Worm (Caenorhabditis elegans) whole organism, mixed stage, embryonic: ENCODE data around the gene spo-11.
A peak's percentile ranks its signal among the peaks of the same experiment; 100 is the strongest.

Experiments
- bed-3 ChIP-seq: fragments of 200-800 bp; sonication (Bioruptor generic); optimal IDR thresholded peaks from 3 replicates; lab custom pipeline; 2018; ENCODE audit warnings: mild to moderate bottlenecking, missing genetic modification characterization, moderate library complexity, missing compliant biosample characterization
- blmp-1 ChIP-seq: fragments of 150-350 bp; optimal IDR thresholded peaks from 2 replicates; lab custom pipeline; 2014; ENCODE audit warnings: missing biosample characterization, missing genetic modification characterization
- ceh-39 ChIP-seq: fragments of 150-350 bp; optimal IDR thresholded peaks from 2 replicates; lab custom pipeline; 2014; ENCODE audit warnings: missing biosample characterization, missing genetic modification characterization
- ceh-43 ChIP-seq: fragments of 200-800 bp; sonication (Bioruptor generic); optimal IDR thresholded peaks from 2 replicates; lab custom pipeline; 2018; ENCODE audit warnings: mild to moderate bottlenecking, missing genetic modification characterization, moderate library complexity, missing compliant biosample characterization
- ceh-83 ChIP-seq: fragments of 200-800 bp; sonication (Bioruptor generic); optimal IDR thresholded peaks from 2 replicates; lab custom pipeline; 2018; ENCODE audit warnings: mild to moderate bottlenecking, missing genetic modification characterization, missing compliant biosample characterization
- ces-1 ChIP-seq: fragments of 150-350 bp; optimal IDR thresholded peaks from 2 replicates; lab custom pipeline; 2014; ENCODE audit warnings: missing biosample characterization, missing genetic modification reagents, missing genetic modification characterization
- cnd-1 ChIP-seq: fragments of 200-800 bp; sonication (Bioruptor generic); optimal IDR thresholded peaks from 2 replicates; lab custom pipeline; 2018; ENCODE audit warnings: mild to moderate bottlenecking, missing genetic modification characterization, missing compliant biosample characterization
- elt-1 ChIP-seq: sonication (generic microtip); optimal IDR thresholded peaks from 2 replicates; lab custom pipeline; 2017; ENCODE audit warnings: missing genetic modification characterization, mild to moderate bottlenecking, missing compliant biosample characterization, antibody characterized with exemption, moderate library complexity, borderline replicate concordance; ENCODE audit not compliant: insufficient read depth
- elt-3 ChIP-seq: fragments of 150-350 bp; optimal IDR thresholded peaks from 2 replicates; lab custom pipeline; 2014; ENCODE audit warnings: missing biosample characterization, missing genetic modification characterization
- flh-1 ChIP-seq: fragments of 200-800 bp; sonication (Bioruptor generic); optimal IDR thresholded peaks from 2 replicates; lab custom pipeline; 2018; ENCODE audit warnings: mild to moderate bottlenecking, missing genetic modification characterization, moderate library complexity, missing compliant biosample characterization
- ham-2 ChIP-seq: fragments of 200-800 bp; sonication (Bioruptor generic); optimal IDR thresholded peaks from 2 replicates; lab custom pipeline; 2018; ENCODE audit warnings: mild to moderate bottlenecking, missing genetic modification characterization, missing compliant biosample characterization
- hlh-1 ChIP-seq: fragments of 150-350 bp; optimal IDR thresholded peaks from 2 replicates; lab custom pipeline; 2014; ENCODE audit warnings: missing biosample characterization, missing genetic modification reagents, missing genetic modification characterization
- lin-13 ChIP-seq: fragments of 150-350 bp; optimal IDR thresholded peaks from 2 replicates; lab custom pipeline; 2014; ENCODE audit warnings: missing biosample characterization, missing genetic modification characterization
- lin-32 ChIP-seq: fragments of 200-800 bp; sonication (Bioruptor generic); optimal IDR thresholded peaks from 2 replicates; lab custom pipeline; 2018; ENCODE audit warnings: mild to moderate bottlenecking, missing genetic modification characterization, missing compliant biosample characterization
- lsy-2 ChIP-seq: fragments of 150-350 bp; optimal IDR thresholded peaks from 2 replicates; lab custom pipeline; 2014; ENCODE audit warnings: missing biosample characterization, missing genetic modification characterization
- mab-5 ChIP-seq: fragments of 150-350 bp; optimal IDR thresholded peaks from 2 replicates; lab custom pipeline; 2014; ENCODE audit warnings: missing biosample characterization, missing genetic modification characterization
- mep-1 ChIP-seq: fragments of 150-350 bp; optimal IDR thresholded peaks from 2 replicates; lab custom pipeline; 2017; ENCODE audit warnings: missing biosample characterization, missing genetic modification reagents, missing genetic modification characterization, inconsistent platforms
- mls-2 ChIP-seq: sonication (generic microtip); optimal IDR thresholded peaks from 2 replicates; lab custom pipeline; 2016; ENCODE audit warnings: mild to moderate bottlenecking, missing genetic modification characterization, moderate library complexity, missing compliant biosample characterization
- nhr-12 ChIP-seq: fragments of 150-350 bp; optimal IDR thresholded peaks from 2 replicates; lab custom pipeline; 2014; ENCODE audit warnings: missing biosample characterization, missing genetic modification characterization
- nhr-2 ChIP-seq: fragments of 150-350 bp; optimal IDR thresholded peaks from 2 replicates; lab custom pipeline; 2014; ENCODE audit warnings: missing biosample characterization, missing genetic modification characterization
- nhr-237 ChIP-seq: fragments of 150-350 bp; optimal IDR thresholded peaks from 2 replicates; lab custom pipeline; 2014; ENCODE audit warnings: missing biosample characterization, missing genetic modification characterization
- nhr-76 ChIP-seq: sonication (generic microtip); optimal IDR thresholded peaks from 2 replicates; lab custom pipeline; 2017; ENCODE audit warnings: missing biosample characterization, missing genetic modification characterization
- pha-4 ChIP-seq: fragments of 150-350 bp; optimal IDR thresholded peaks from 2 replicates; lab custom pipeline; 2018; ENCODE audit warnings: missing biosample characterization, missing genetic modification reagents, missing genetic modification characterization
- sem-2 ChIP-seq: fragments of 200-800 bp; sonication (Bioruptor generic); optimal IDR thresholded peaks from 2 replicates; lab custom pipeline; 2018; ENCODE audit warnings: mild to moderate bottlenecking, missing genetic modification characterization, missing compliant biosample characterization
- snpc-4 ChIP-seq: fragments of 150-350 bp; optimal IDR thresholded peaks from 2 replicates; lab custom pipeline; 2014; ENCODE audit warnings: missing biosample characterization, missing genetic modification characterization
- sptf-1 ChIP-seq: sonication (generic microtip); optimal IDR thresholded peaks from 2 replicates; lab custom pipeline; 2017; ENCODE audit warnings: mild to moderate bottlenecking, missing genetic modification characterization, moderate library complexity, missing compliant biosample characterization
- unc-120 ChIP-seq: sonication (generic microtip); optimal IDR thresholded peaks from 2 replicates; lab custom pipeline; 2017; ENCODE audit warnings: missing genetic modification characterization, missing compliant biosample characterization; ENCODE audit not compliant: poor library complexity, severe bottlenecking
- unc-62 ChIP-seq: fragments of 150-350 bp; optimal IDR thresholded peaks from 2 replicates; lab custom pipeline; 2014; ENCODE audit warnings: missing biosample characterization, missing genetic modification reagents, missing genetic modification characterization
- zip-8 ChIP-seq: fragments of 150-350 bp; optimal IDR thresholded peaks from 2 replicates; lab custom pipeline; 2014; ENCODE audit warnings: missing biosample characterization, missing genetic modification characterization
- ztf-11 ChIP-seq: fragments of 150-350 bp; optimal IDR thresholded peaks from 2 replicates; lab custom pipeline; 2014; ENCODE audit warnings: missing biosample characterization, missing genetic modification characterization

Gene spo-11

DNA sequence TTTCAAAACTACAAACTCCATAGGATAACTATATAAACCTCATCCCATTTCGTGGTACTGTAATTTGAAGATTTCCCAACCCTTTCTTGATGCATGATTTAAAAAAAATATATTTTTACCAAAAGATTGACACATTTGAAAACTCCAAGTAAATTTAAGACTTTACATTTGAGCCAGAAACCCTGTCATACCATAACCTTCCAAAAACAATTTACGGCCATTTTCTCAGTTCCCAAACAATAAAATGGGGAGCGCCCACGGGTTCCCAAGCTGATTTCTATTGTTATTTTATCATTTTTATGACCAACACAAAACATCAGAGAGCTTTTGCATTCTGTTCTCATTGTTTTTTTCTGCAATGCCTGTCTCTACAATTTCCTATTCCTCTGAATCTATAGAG is 12.0 kb downstream of the spo-11 start, which contains the start of gene clc-9:
clc-9 (plus strand) TSS at position 301 of the 400 bp plus-strand sequence.
- TF ChIP-seq bed-3 (GFP tag; lab: Kevin White, UChicago) (no peak), nhr-237 (tag; lab: Kevin White, UChicago) (no peak), nhr-76 (no peak), ceh-43 (GFP tag; lab: Kevin White, UChicago) (no peak), sptf-1 (tag; lab: Kevin White, UChicago) (no peak), elt-3 (tag; lab: Kevin White, UChicago) (no peak), hlh-1 (no peak), pha-4 (no peak), mab-5 (no peak), ceh-83 (GFP tag; lab: Kevin White, UChicago) (no peak), lin-32 (GFP tag; lab: Kevin White, UChicago) (no peak), lsy-2 (tag; lab: Kevin White, UChicago) (no peak), cnd-1 (tag; lab: Kevin White, UChicago) (no peak), blmp-1 (no peak), nhr-12 (tag; lab: Kevin White, UChicago) (no peak), unc-120 (no peak), mls-2 (tag; lab: Kevin White, UChicago) (no peak), zip-8 (tag; lab: Kevin White, UChicago) (no peak)

DNA sequence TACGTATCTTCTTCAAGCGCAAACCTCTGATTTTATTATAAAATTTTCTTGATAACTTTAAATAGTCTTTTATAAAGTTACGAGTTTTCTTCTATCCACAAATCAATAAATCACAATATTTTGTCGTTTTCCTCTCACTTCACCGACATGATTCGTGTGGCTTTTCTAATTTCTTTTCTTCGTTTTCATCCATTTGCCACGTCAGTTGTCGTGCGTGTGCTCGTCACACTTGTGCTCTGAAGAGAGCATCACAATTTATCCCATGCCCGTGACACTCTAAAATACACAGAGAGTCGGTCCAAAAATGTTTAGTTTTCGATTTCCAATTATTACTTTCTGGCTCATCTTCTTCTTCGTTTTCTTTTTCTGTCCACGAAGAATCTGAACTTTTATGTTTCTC is 12.8 kb downstream of the spo-11 start:
- TF ChIP-seq sptf-1 (tag; lab: Kevin White, UChicago) (no peak), ceh-39 (tag; lab: Kevin White, UChicago) (no peak), hlh-1 (peak; percentile 75)

DNA sequence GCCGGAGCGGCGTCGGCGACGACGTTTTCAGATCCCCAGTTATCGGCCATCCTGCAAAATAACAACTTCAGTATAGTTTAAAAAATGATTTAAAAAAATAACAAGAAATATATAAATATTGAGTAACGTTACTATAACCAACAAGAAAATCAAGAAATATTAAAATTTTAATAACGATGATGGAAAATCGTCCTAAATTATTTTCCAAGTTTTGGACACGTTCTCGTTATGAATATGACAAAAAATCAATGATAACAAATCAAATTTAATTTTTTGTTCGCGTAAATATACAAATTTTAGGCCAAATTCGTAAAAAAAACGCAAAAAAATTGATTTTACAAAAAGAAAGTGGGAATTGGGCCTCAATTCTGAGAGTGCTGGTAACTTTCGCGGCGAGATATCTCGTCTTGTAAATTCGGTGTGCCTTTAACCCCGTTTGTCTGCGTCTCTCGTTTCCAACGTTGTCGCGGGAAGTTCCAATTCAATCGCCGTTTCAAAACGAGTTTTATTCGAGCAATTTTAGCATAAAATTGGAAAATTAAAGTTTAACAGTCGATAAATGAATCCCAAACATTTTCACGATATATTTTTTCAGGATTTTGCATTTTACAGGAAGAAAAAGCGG is 13.6 kb downstream of the spo-11 start, which contains the start of gene rps-5:
rps-5 (minus strand) TSS at position 51 of the 625 bp plus-strand sequence.
- no peak for TF ChIP-seq ham-2
- no peak for TF ChIP-seq snpc-4
- TF ChIP-seq sem-2 (GFP tag; lab: Kevin White, UChicago) = no peak
- peak; percentile 37 for TF ChIP-seq hlh-1
- no peak for TF ChIP-seq ceh-83 (GFP tag; lab: Kevin White, UChicago)
- TF ChIP-seq nhr-237 (tag; lab: Kevin White, UChicago) = peak; percentile 33
- TF ChIP-seq bed-3 (GFP tag; lab: Kevin White, UChicago) = no peak
- TF ChIP-seq ces-1 (GFP tag; lab: Kevin White, UChicago) = peak; percentile 82
- no peak for TF ChIP-seq mab-5
- peak; percentile 41 for TF ChIP-seq pha-4
- no peak for TF ChIP-seq unc-120
- peak; percentile 41 for TF ChIP-seq mep-1 (tag; lab: Kevin White, UChicago)
- no peak for TF ChIP-seq blmp-1
- no peak for TF ChIP-seq unc-62 (GFP tag; lab: Kevin White, UChicago)
- no peak for TF ChIP-seq elt-3 (tag; lab: Kevin White, UChicago)
- TF ChIP-seq flh-1 (GFP tag; lab: Kevin White, UChicago) = no peak
- no peak for TF ChIP-seq nhr-2 (tag; lab: Kevin White, UChicago)
- TF ChIP-seq ceh-39 (tag; lab: Kevin White, UChicago) = peak; percentile 10
- peak; percentile 58 for TF ChIP-seq lin-13 (tag; lab: Kevin White, UChicago)
- TF ChIP-seq cnd-1 (tag; lab: Kevin White, UChicago) = no peak
- no peak for TF ChIP-seq ceh-43 (GFP tag; lab: Kevin White, UChicago)
- TF ChIP-seq nhr-12 (tag; lab: Kevin White, UChicago) = no peak
- TF ChIP-seq lsy-2 (tag; lab: Kevin White, UChicago) = peak; percentile 76
- no peak for TF ChIP-seq nhr-76
- TF ChIP-seq elt-1 = no peak
- no peak for TF ChIP-seq sptf-1 (tag; lab: Kevin White, UChicago)
- no peak for TF ChIP-seq lin-32 (GFP tag; lab: Kevin White, UChicago)

DNA sequence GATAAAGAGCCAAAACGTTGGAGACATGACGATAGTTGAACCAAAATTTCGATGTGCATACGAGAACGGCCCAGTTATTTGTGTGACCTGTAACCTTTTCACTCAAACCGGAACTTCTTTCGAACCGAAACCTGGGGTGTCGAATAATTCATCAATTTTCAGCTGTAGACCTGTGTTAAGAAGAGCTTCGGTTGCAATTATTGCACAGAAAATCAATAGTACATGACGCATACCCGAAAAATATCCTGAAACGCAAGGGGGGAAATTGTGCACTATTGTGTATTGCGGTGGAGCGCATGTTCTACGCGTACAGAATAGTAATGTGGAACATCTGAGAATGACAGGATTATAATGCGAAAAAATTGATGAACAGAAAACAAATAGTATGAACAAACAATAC is 14.9 kb downstream of the spo-11 start, which contains the start of gene pigk-1:
pigk-1 (minus strand) TSS at position 248 of the 400 bp plus-strand sequence.
- TF ChIP-seq mls-2 (tag; lab: Kevin White, UChicago) (no peak), ztf-11 (tag; lab: Kevin White, UChicago) (no peak), nhr-2 (tag; lab: Kevin White, UChicago) (no peak), ceh-83 (GFP tag; lab: Kevin White, UChicago) (no peak), ceh-43 (GFP tag; lab: Kevin White, UChicago) (no peak), ceh-39 (tag; lab: Kevin White, UChicago) (no peak)

DNA sequence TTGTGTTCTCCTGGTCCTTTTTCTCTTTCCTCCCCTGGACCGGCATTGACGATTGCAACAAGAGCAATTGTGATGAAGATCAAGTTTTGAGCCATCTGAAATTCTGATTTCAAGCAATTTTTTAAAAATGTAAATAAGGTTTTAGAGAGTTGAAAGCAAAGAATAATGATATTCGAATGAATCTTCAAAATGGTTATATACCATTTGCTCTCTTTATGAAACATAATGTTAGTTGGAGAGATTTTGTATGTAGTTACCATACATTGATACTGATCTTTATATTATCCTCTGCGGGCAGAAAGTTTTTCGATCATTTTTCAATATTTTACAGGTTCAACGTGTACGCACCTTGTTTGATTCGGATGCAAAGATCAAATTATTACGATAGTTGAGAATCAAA is 18.9 kb downstream of the spo-11 start, which contains the start of gene srlf-24:
srlf-24 (minus strand) TSS at position 101 of the 400 bp plus-strand sequence.
- TF ChIP-seq mep-1 (tag; lab: Kevin White, UChicago) (no peak), hlh-1 (no peak), ces-1 (GFP tag; lab: Kevin White, UChicago) (no peak)
